Worm (Caenorhabditis elegans): Measurements from ENCODE around the gene farl-11.

Gene farl-11

ce11 chrII:7060202-7060601 is 44.6 kb downstream of the farl-11 start (continued):
- TF ChIP-seq lin-39 (tag; optimal IDR thresholded peaks at IDR 0.05) (no peak), zfp-3 (GFP tag; conservative IDR thresholded peaks at IDR 0.05) (peak; percentile 77), tag-97 (GFP tag; IDR thresholded peaks at IDR 0.05) (no peak), spr-1 (tag; optimal IDR thresholded peaks at IDR 0.05) (no peak), ceh-20 (GFP tag; IDR thresholded peaks at IDR 0.05) (peak; percentile 42; the same call in 1 of the 2 replicates), daf-19 (GFP tag; conservative IDR thresholded peaks at IDR 0.05) (no peak), ceh-44 (GFP tag; IDR thresholded peaks at IDR 0.05) (no peak), madf-9 (GFP tag; conservative IDR thresholded peaks at IDR 0.05) (0 out of 2 replicates have a peak, but pooled peaks have one; percentile 28), mdt-29 (GFP tag; IDR thresholded peaks at IDR 0.05) (no peak), mxl-2 (GFP tag; conservative IDR thresholded peaks at IDR 0.05) (no peak), nhr-102 (tag; optimal IDR thresholded peaks at IDR 0.05) (peak; percentile 60), lin-15B (tag; optimal IDR thresholded peaks at IDR 0.05) (no peak), T20F7.1 (GFP tag; optimal IDR thresholded peaks at IDR 0.05) (peak; percentile 57), dmd-9 (GFP tag; IDR thresholded peaks at IDR 0.05) (no peak), spr-3 (GFP tag; optimal IDR thresholded peaks at IDR 0.05) (no peak), rbr-2 (tag; optimal IDR thresholded peaks at IDR 0.05) (no peak), saeg-2 (GFP tag; IDR thresholded peaks at IDR 0.05) (no peak), Y5F2A.4 (GFP tag; optimal IDR thresholded peaks at IDR 0.05) (no peak), dmd-6 (GFP tag; IDR thresholded peaks at IDR 0.05) (peak; percentile 98), nhr-237 (tag; optimal IDR thresholded peaks at IDR 0.05) (no peak), unc-39 (tag; optimal IDR thresholded peaks at IDR 0.05) (no peak), sdz-12 (GFP tag; optimal IDR thresholded peaks at IDR 0.05) (no peak), php-3 (GFP tag; IDR thresholded peaks at IDR 0.05) (peak; percentile 96), Y105C5A.15 (GFP tag; IDR thresholded peaks at IDR 0.05) (no peak), nhr-28 (tag; optimal IDR thresholded peaks at IDR 0.05) (peak; percentile 28), hlh-30 (tag; optimal IDR thresholded peaks at IDR 0.05; ENCODE audit: insufficient read depth) (peak; percentile 46), lim-7 (GFP tag; IDR thresholded peaks at IDR 0.05) (no peak), ZK337.2 (GFP tag; IDR thresholded peaks at IDR 0.05) (no peak), lin-1 (GFP tag; IDR thresholded peaks at IDR 0.05) (peak; percentile 70), D1046.2 (GFP tag; IDR thresholded peaks at IDR 0.05) (no peak), pha-4 (GFP tag; IDR thresholded peaks at IDR 0.05) (peak; percentile 58), pha-4 (tag; optimal IDR thresholded peaks at IDR 0.05) (no peak), pqm-1 (tag; optimal IDR thresholded peaks at IDR 0.05) (peak; percentile 91), R02D3.7 (tag; optimal IDR thresholded peaks at IDR 0.05) (no peak), T26A8.4 (GFP tag; IDR thresholded peaks at IDR 0.05) (no peak), nhr-111 (GFP tag; optimal IDR thresholded peaks at IDR 0.05) (no peak), duxl-1 (tag; optimal IDR thresholded peaks at IDR 0.05; ENCODE audit: poor library complexity) (no peak), daf-16 (GFP tag; optimal IDR thresholded peaks at IDR 0.05) (peak in 1 of 2 experiments; percentile 71), daf-16 (tag; optimal IDR thresholded peaks at IDR 0.05) (peak; percentile 93), set-16 (GFP tag; IDR thresholded peaks at IDR 0.05) (no peak), F10B5.3 (tag; optimal IDR thresholded peaks at IDR 0.05) (no peak), lin-13 (GFP tag; optimal IDR thresholded peaks at IDR 0.05) (no peak), nhr-6 (tag; optimal IDR thresholded peaks at IDR 0.05) (no peak), Y48G9A.11 (GFP tag; IDR thresholded peaks at IDR 0.05) (no peak), ztf-11 (tag; optimal IDR thresholded peaks at IDR 0.05) (no peak), zag-1 (tag; optimal IDR thresholded peaks at IDR 0.05) (no peak), mes-2 (tag; optimal IDR thresholded peaks at IDR 0.05; ENCODE audit: poor library complexity, severe bottlenecking) (no peak), F26F4.8 (GFP tag; conservative IDR thresholded peaks at IDR 0.05) (no peak), zfp-2 (tag; optimal IDR thresholded peaks at IDR 0.05) (no peak), snpc-1.2 (GFP tag; IDR thresholded peaks at IDR 0.05) (no peak), hlh-11 (tag; optimal IDR thresholded peaks at IDR 0.05) (peak; percentile 92), mdl-1 (tag; optimal IDR thresholded peaks at IDR 0.05) (peak in 1 of 2 experiments; percentile 68)
